Worm (Caenorhabditis elegans) whole organism, L2 larva: ENCODE results near the gene lgc-14.

ENCODE experiments used
- alr-1 ChIP-seq: fragments of 150-350 bp; optimal IDR thresholded peaks from 2 replicates; lab custom pipeline; 2014; ENCODE audit warnings: missing biosample characterization, missing genetic modification characterization
- ceh-82 ChIP-seq: fragments of 150-350 bp; optimal IDR thresholded peaks from 2 replicates; lab custom pipeline; 2014; ENCODE audit warnings: missing biosample characterization, missing genetic modification characterization
- elt-3 ChIP-seq: sonication (generic microtip); optimal IDR thresholded peaks from 2 replicates; lab custom pipeline; 2017; ENCODE audit warnings: missing biosample characterization, missing genetic modification characterization
- unc-39 ChIP-seq: fragments of 150-350 bp; optimal IDR thresholded peaks from 2 replicates; lab custom pipeline; 2014; ENCODE audit warnings: missing biosample characterization, missing genetic modification characterization

ce11 chrX:12141051-12141450 is 29.7 kb downstream of the lgc-14 start, which contains the start of gene lyst-1:
- TF ChIP-seq ceh-82 (tag; lab: Kevin White, UChicago): no peak
- TF ChIP-seq alr-1 (tag; lab: Kevin White, UChicago): no peak
- TF ChIP-seq elt-3 (tag; lab: Kevin White, UChicago): no peak
- no peak for TF ChIP-seq unc-39 (tag; lab: Kevin White, UChicago)
